Fruit fly (Drosophila melanogaster) whole organism, wandering third instar larva: ENCODE data around the gene Send1.

Experiments
- Hnf4 ChIP-seq: fragments of 200-800 bp; sonication (Bioruptor generic); optimal IDR thresholded peaks from 2 replicates; lab custom pipeline; 2016; ENCODE audit warnings: missing biosample characterization, mild to moderate bottlenecking, missing genetic modification characterization
- Hr78 ChIP-seq: fragments of >200 bp; optimal IDR thresholded peaks from 2 replicates; lab custom pipeline; 2017; ENCODE audit warnings: missing biosample characterization, missing genetic modification characterization
- Myc ChIP-seq: fragments of >200 bp; optimal IDR thresholded peaks from 2 replicates; lab custom pipeline; 2017
- h ChIP-seq: fragments of 200-800 bp; sonication (Bioruptor generic); optimal IDR thresholded peaks from 3 replicates; lab custom pipeline; 2016; ENCODE audit warnings: missing biosample characterization, mild to moderate bottlenecking, missing genetic modification characterization
- sv ChIP-seq: fragments of 200-800 bp; sonication (Bioruptor generic); optimal IDR thresholded peaks from 3 replicates; lab custom pipeline; 2016; ENCODE audit warnings: missing biosample characterization, missing genetic modification characterization

- no peak for TF ChIP-seq Myc (lab: Kevin White, UChicago)
- TF ChIP-seq Hnf4 (GFP tag; lab: Kevin White, UChicago): no peak
- no peak for TF ChIP-seq sv
- TF ChIP-seq h (GFP tag; lab: Kevin White, UChicago): no peak
- TF ChIP-seq Hr78 (GFP tag; lab: Kevin White, UChicago): no peak
These were observed 35.8 kb upstream of the Send1 start, which contains the start of gene robl22E for dm6 chr2L:2290638-2291037.
